Worm (Caenorhabditis elegans) whole organism, young adult: ENCODE results near the gene nhr-53.

Experiments
- B0035.1 ChIP-seq: sonication (generic microtip); optimal IDR thresholded peaks from 2 replicates; lab custom pipeline; 2016; ENCODE audit warnings: missing genetic modification characterization, mild to moderate bottlenecking, missing compliant biosample characterization, missing genotype, missing genetic modification reagents
- B0261.1 ChIP-seq: sonication (generic microtip); optimal IDR thresholded peaks from 2 replicates; lab custom pipeline; 2016; ENCODE audit warnings: mild to moderate bottlenecking, missing genetic modification characterization, moderate library complexity, missing compliant biosample characterization
- B0336.3 ChIP-seq: fragments of 200-800 bp; sonication (Bioruptor generic); IDR thresholded peaks from 2 replicates; pipeline ENCODE4 v1.3.6; 2022; ENCODE audit warnings: missing genetic modification characterization, missing compliant biosample characterization
- F10E7.11 ChIP-seq: sonication (generic microtip); optimal IDR thresholded peaks from 2 replicates; lab custom pipeline; 2017; ENCODE audit warnings: mild to moderate bottlenecking, missing genetic modification characterization, moderate library complexity, missing compliant biosample characterization
- F39B2.1 ChIP-seq: fragments of 200-800 bp; sonication (Bioruptor generic); IDR thresholded peaks from 2 replicates; pipeline ENCODE4 v1.3.6; 2022; ENCODE audit warnings: missing genetic modification reagents, missing genetic modification characterization, missing compliant biosample characterization
- T26A5.8 ChIP-seq: sonication (generic microtip); optimal IDR thresholded peaks from 2 replicates; lab custom pipeline; 2016; ENCODE audit warnings: missing genetic modification characterization, missing compliant biosample characterization
- Y53F4B.3 ChIP-seq: fragments of 200-800 bp; sonication (Bioruptor generic); IDR thresholded peaks from 2 replicates; pipeline ENCODE4 v1.3.6; 2022; ENCODE audit warnings: missing genetic modification reagents, missing genetic modification characterization, missing compliant biosample characterization
- attf-3 ChIP-seq: fragments of 200-800 bp; sonication (Bioruptor generic); conservative IDR thresholded peaks from 2 replicates; pipeline ENCODE4 v1.3.6; 2022; ENCODE audit warnings: missing genetic modification reagents, missing genetic modification characterization, missing compliant biosample characterization
- attf-6 ChIP-seq: fragments of 200-800 bp; sonication (Bioruptor generic); IDR thresholded peaks from 2 replicates; pipeline ENCODE4 v1.3.6; 2022; ENCODE audit warnings: missing genetic modification reagents, missing genetic modification characterization, missing compliant biosample characterization
- cebp-1 ChIP-seq, 2 experiments: fragments of 200-800 bp in 1 of 2; sonication (Bioruptor generic) in 1 of 2; sonication (generic microtip) in 1 of 2; IDR thresholded peaks in 1 of 2; optimal IDR thresholded peaks in 1 of 2; 2 replicates each; pipeline versions ENCODE4 v1.3.6 to Lab custom; 2017 to 2022; ENCODE audit warnings: missing compliant biosample characterization in 2 of 2, missing genetic modification characterization in 2 of 2, mild to moderate bottlenecking in 1 of 2, missing genetic modification reagents in 1 of 2, moderate library complexity in 1 of 2
- die-1 ChIP-seq: sonication (generic microtip); optimal IDR thresholded peaks from 2 replicates; lab custom pipeline; 2016; ENCODE audit warnings: missing genotype, mild to moderate bottlenecking, missing genetic modification characterization, missing compliant biosample characterization
- dox-1 ChIP-seq: fragments of 200-800 bp; sonication (Bioruptor generic); IDR thresholded peaks from 2 replicates; pipeline ENCODE4 v1.3.6; 2022; ENCODE audit warnings: missing genetic modification reagents, missing genetic modification characterization, missing compliant biosample characterization
- dpff-1 ChIP-seq: sonication (generic microtip); optimal IDR thresholded peaks from 2 replicates; lab custom pipeline; 2017; ENCODE audit warnings: mild to moderate bottlenecking, missing genetic modification characterization, missing compliant biosample characterization
- dpl-1 ChIP-seq: fragments of 150-350 bp; optimal IDR thresholded peaks from 2 replicates; lab custom pipeline; 2014; ENCODE audit warnings: missing biosample characterization, missing genetic modification reagents, missing genetic modification characterization
- egl-44 ChIP-seq: fragments of 200-800 bp; sonication (Bioruptor generic); IDR thresholded peaks from 2 replicates; pipeline ENCODE4 v1.3.6; 2022; ENCODE audit warnings: missing genetic modification reagents, missing genetic modification characterization, missing compliant biosample characterization
- egrh-3 ChIP-seq: fragments of 200-800 bp; sonication (Bioruptor generic); IDR thresholded peaks from 2 replicates; pipeline ENCODE4 v1.3.6; 2022; ENCODE audit warnings: missing genetic modification reagents, missing genetic modification characterization, missing compliant biosample characterization
- ekl-4 ChIP-seq: fragments of 200-800 bp; sonication (Bioruptor generic); IDR thresholded peaks from 2 replicates; pipeline ENCODE4 v1.3.6; 2022; ENCODE audit warnings: missing genetic modification reagents, missing genetic modification characterization, missing compliant biosample characterization
- fkh-3 ChIP-seq: sonication (generic microtip); optimal IDR thresholded peaks from 2 replicates; lab custom pipeline; 2016; ENCODE audit warnings: mild to moderate bottlenecking, missing genetic modification characterization, missing compliant biosample characterization
- him-1 ChIP-seq: sonication (generic microtip); optimal IDR thresholded peaks from 2 replicates; lab custom pipeline; 2016; ENCODE audit warnings: missing genotype, missing genetic modification reagents, missing genetic modification characterization, missing compliant biosample characterization
- hlh-26 ChIP-seq: fragments of 200-800 bp; sonication (Bioruptor generic); conservative IDR thresholded peaks from 2 replicates; pipeline ENCODE4 v1.3.6; 2022; ENCODE audit warnings: missing genetic modification reagents, missing genetic modification characterization, missing compliant biosample characterization
- hsf-1 ChIP-seq: fragments of 200-800 bp; sonication (Bioruptor generic); IDR thresholded peaks from 2 replicates; pipeline ENCODE4 v1.3.6; 2022; ENCODE audit warnings: missing genetic modification reagents, missing genetic modification characterization, missing compliant biosample characterization
- lin-54 ChIP-seq: fragments of 200-800 bp; sonication (Bioruptor generic); optimal IDR thresholded peaks from 2 replicates; lab custom pipeline; 2018; ENCODE audit warnings: mild to moderate bottlenecking, missing genetic modification characterization, missing compliant biosample characterization
- lsy-27 ChIP-seq: sonication (generic microtip); optimal IDR thresholded peaks from 2 replicates; lab custom pipeline; 2017; ENCODE audit warnings: missing genetic modification characterization, mild to moderate bottlenecking, missing compliant biosample characterization, antibody characterized with exemption, missing genotype, borderline replicate concordance; ENCODE audit not compliant: insufficient read depth
- madf-6 ChIP-seq: fragments of 200-800 bp; sonication (Bioruptor generic); IDR thresholded peaks from 2 replicates; pipeline ENCODE4 v1.3.6; 2022; ENCODE audit warnings: missing genetic modification reagents, missing genetic modification characterization, missing compliant biosample characterization
- madf-8 ChIP-seq: fragments of 200-800 bp; sonication (Bioruptor generic); conservative IDR thresholded peaks from 2 replicates; pipeline ENCODE4 v1.3.6; 2022; ENCODE audit warnings: missing genetic modification reagents, missing genetic modification characterization, missing compliant biosample characterization
- mel-28 ChIP-seq: sonication (generic microtip); optimal IDR thresholded peaks from 2 replicates; lab custom pipeline; 2016; ENCODE audit warnings: borderline replicate concordance, mild to moderate bottlenecking, missing genetic modification characterization, missing compliant biosample characterization
- mxl-1 ChIP-seq: sonication (generic microtip); optimal IDR thresholded peaks from 2 replicates; lab custom pipeline; 2016; ENCODE audit warnings: missing genetic modification characterization, missing compliant biosample characterization
- nfya-2 ChIP-seq: fragments of 200-800 bp; sonication (Bioruptor generic); IDR thresholded peaks from 2 replicates; pipeline ENCODE4 v1.3.6; 2022; ENCODE audit warnings: missing genetic modification reagents, missing genetic modification characterization, missing compliant biosample characterization
- nfyb-1 ChIP-seq: fragments of 200-800 bp; sonication (Bioruptor generic); IDR thresholded peaks from 2 replicates; pipeline ENCODE4 v1.3.6; 2022; ENCODE audit warnings: missing genetic modification reagents, missing genetic modification characterization, missing compliant biosample characterization
- nhr-27 ChIP-seq: fragments of 200-800 bp; sonication (Bioruptor generic); optimal IDR thresholded peaks from 2 replicates; lab custom pipeline; 2018; ENCODE audit warnings: mild to moderate bottlenecking, missing genetic modification characterization, moderate library complexity, missing compliant biosample characterization
- nhr-80 ChIP-seq: sonication (generic microtip); optimal IDR thresholded peaks from 2 replicates; lab custom pipeline; 2016; ENCODE audit warnings: missing genetic modification characterization, missing compliant biosample characterization
- pha-4 ChIP-seq: fragments of 150-350 bp; sonication (generic microtip); optimal IDR thresholded peaks from 2 replicates; lab custom pipeline; 2014; ENCODE audit warnings: missing biosample characterization, missing genetic modification reagents, missing genetic modification characterization
- rcor-1 ChIP-seq: fragments of 200-800 bp; sonication (Bioruptor generic); IDR thresholded peaks from 2 replicates; pipeline ENCODE4 v1.3.6; 2022; ENCODE audit warnings: missing genetic modification reagents, missing genetic modification characterization, missing compliant biosample characterization
- rpc-1 ChIP-seq, 2 experiments: fragments of 150-350 bp in 1 of 2; sonication (generic microtip) in 1 of 2; optimal IDR thresholded peaks; 2 replicates each; lab custom pipeline; 2014 to 2018; ENCODE audit warnings: missing biosample characterization in 1 of 2, missing genetic modification characterization in 1 of 2, missing genetic modification reagents in 1 of 2, missing genotype in 1 of 2
- snpc-1.1 ChIP-seq: sonication (generic microtip); optimal IDR thresholded peaks from 2 replicates; lab custom pipeline; 2017; ENCODE audit warnings: missing genetic modification characterization, mild to moderate bottlenecking, missing compliant biosample characterization, antibody characterized with exemption, moderate library complexity, missing genotype, missing genetic modification reagents; ENCODE audit not compliant: insufficient read depth
- snpc-3.4 ChIP-seq: sonication (generic microtip); optimal IDR thresholded peaks from 2 replicates; lab custom pipeline; 2017; ENCODE audit warnings: missing genetic modification characterization, mild to moderate bottlenecking, missing compliant biosample characterization, antibody characterized with exemption, moderate library complexity, missing genotype, missing genetic modification reagents
- tbx-9 ChIP-seq: sonication (generic microtip); optimal IDR thresholded peaks from 2 replicates; lab custom pipeline; 2016; ENCODE audit warnings: borderline replicate concordance, missing genetic modification characterization, inconsistent platforms, missing compliant biosample characterization
- unc-130 ChIP-seq: sonication (generic microtip); optimal IDR thresholded peaks from 2 replicates; lab custom pipeline; 2016; ENCODE audit warnings: missing genetic modification reagents, missing genetic modification characterization, missing compliant biosample characterization
- zim-3 ChIP-seq: sonication (generic microtip); optimal IDR thresholded peaks from 2 replicates; lab custom pipeline; 2017; ENCODE audit warnings: mild to moderate bottlenecking, missing genetic modification characterization, moderate library complexity, missing compliant biosample characterization
- ztf-18 ChIP-seq: sonication (generic microtip); optimal IDR thresholded peaks from 2 replicates; lab custom pipeline; 2016; ENCODE audit warnings: missing genotype, mild to moderate bottlenecking, missing genetic modification characterization, missing compliant biosample characterization
- ztf-26 ChIP-seq: sonication (generic microtip); optimal IDR thresholded peaks from 2 replicates; lab custom pipeline; 2017; ENCODE audit warnings: missing genetic modification characterization, missing compliant biosample characterization
- ztf-6 ChIP-seq: fragments of 200-800 bp; sonication (Bioruptor generic); IDR thresholded peaks from 2 replicates; pipeline ENCODE4 v1.3.6; 2022; ENCODE audit warnings: missing genetic modification reagents, missing genetic modification characterization, missing compliant biosample characterization

The nhr-53 gene

DNA sequence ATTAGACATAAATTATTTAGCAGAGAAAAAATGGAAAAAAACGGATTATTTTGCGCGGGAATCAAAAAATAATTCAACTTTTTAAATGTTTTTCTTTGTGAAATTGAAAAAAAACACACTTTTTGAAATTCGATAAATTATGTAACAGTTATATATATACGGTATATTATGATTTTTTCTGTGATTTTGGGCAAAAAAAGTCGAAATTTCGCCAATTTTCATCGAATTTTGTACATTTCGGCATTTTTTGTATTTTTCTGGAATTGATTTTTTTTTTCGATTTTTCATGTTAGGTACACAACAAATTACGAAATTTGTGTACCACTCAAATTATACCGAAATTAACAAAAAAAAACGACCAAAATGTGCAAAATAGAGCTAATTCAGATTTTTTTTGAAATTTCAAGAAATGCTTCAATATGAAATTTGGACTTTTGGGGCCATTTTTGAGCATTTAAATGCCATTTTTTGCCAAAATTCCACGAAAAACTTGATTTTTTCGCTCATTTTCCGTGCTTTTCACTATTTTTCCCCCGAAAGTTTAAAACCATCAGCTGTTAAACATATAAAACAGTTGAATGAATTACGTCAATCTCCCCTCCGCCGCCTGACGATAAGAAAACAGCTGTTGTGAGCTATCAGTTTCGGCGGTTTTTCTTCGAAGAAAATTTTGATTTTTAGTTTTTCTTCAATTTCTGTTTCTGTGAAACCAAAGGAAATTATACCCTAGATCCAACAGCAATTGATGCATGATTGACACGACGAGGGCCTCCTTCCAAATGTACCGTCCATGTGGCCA is 43.7 kb downstream of the nhr-53 start:
- TF ChIP-seq mel-28 (tag; lab: Kevin White, UChicago), result no peak
- TF ChIP-seq nhr-80, result peak; percentile 3
- TF ChIP-seq, all 124 proteins: peak for 1

ce11 chrV:15654124-15654523 is 48.0 kb downstream of the nhr-53 start, which contains the start of gene F53E4.2:
Gene F53E4.2 (plus strand): TSS chrV:15654424.
- TF ChIP-seq nhr-27 (tag; lab: Kevin White, UChicago) (no peak), ztf-6 (GFP tag; lab: Robert Waterston, UW) (no peak), B0035.1 (tag; lab: Kevin White, UChicago) (no peak), zim-3 (tag; lab: Kevin White, UChicago) (no peak), dpff-1 (tag; lab: Kevin White, UChicago) (no peak), nfyb-1 (GFP tag; lab: Robert Waterston, UW) (no peak), egrh-3 (GFP tag; lab: Robert Waterston, UW) (no peak), lsy-27 (tag; lab: Kevin White, UChicago) (no peak), F39B2.1 (GFP tag; lab: Robert Waterston, UW) (no peak), mxl-1 (no peak), madf-6 (GFP tag; lab: Robert Waterston, UW) (no peak), dox-1 (GFP tag; lab: Robert Waterston, UW) (no peak), pha-4 (tag; lab: Kevin White, UChicago) (no peak)

DNA sequence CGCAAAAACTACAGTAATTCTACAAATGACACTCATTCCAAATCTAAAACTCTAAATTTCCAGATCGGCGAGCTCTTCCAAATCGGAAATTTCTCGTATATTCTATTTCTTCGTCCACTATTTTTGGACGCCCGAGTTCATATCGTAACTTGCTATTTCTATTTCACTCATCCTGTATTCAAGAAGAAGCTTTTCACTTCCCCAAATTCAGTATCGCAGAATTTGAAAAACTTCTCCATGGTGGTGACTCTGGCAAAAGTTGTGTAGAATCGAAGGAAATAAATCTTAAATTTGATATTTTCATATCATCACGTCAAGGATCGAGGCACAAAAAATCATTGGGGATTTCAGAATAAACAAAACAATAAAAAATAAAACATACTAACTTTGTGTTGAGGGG is 50.0 kb downstream of the nhr-53 start:
- 0 out of 2 replicates have a peak, but pooled peaks have one; percentile 15 for TF ChIP-seq attf-6 (GFP tag; lab: Robert Waterston, UW)
- TF ChIP-seq snpc-1.1 (tag; lab: Kevin White, UChicago), result no peak
- no peak for TF ChIP-seq nfya-2 (GFP tag; lab: Robert Waterston, UW)
- no peak for TF ChIP-seq snpc-3.4 (tag; lab: Kevin White, UChicago)
- TF ChIP-seq him-1 (tag; lab: Kevin White, UChicago), result no peak
- no peak for TF ChIP-seq madf-8 (GFP tag; lab: Robert Waterston, UW)
- TF ChIP-seq T26A5.8 (tag; lab: Kevin White, UChicago), result no peak
- TF ChIP-seq cebp-1 (GFP tag; IDR thresholded peaks at IDR 0.05; lab: Robert Waterston, UW), result no peak
- TF ChIP-seq cebp-1 (tag; optimal IDR thresholded peaks at IDR 0.05; lab: Kevin White, UChicago), result peak; percentile 42
- TF ChIP-seq B0336.3 (GFP tag; lab: Robert Waterston, UW), result no peak
- no peak for TF ChIP-seq unc-130 (GFP tag; lab: Kevin White, UChicago)
- TF ChIP-seq dpl-1 (GFP tag; lab: Kevin White, UChicago), result no peak
- TF ChIP-seq F10E7.11 (tag; lab: Kevin White, UChicago), result no peak
- TF ChIP-seq egl-44 (GFP tag; lab: Robert Waterston, UW), result no peak
- TF ChIP-seq ekl-4 (GFP tag; lab: Robert Waterston, UW), result peak; percentile 49; the same call in 1 of the 2 replicates
- TF ChIP-seq nfyb-1 (GFP tag; lab: Robert Waterston, UW), result no peak
- TF ChIP-seq lin-54 (GFP tag; lab: Kevin White, UChicago), result no peak
- no peak for TF ChIP-seq hsf-1 (GFP tag; lab: Robert Waterston, UW)
- no peak for TF ChIP-seq Y53F4B.3 (GFP tag; lab: Robert Waterston, UW)
- no peak for TF ChIP-seq rcor-1
- no peak for TF ChIP-seq die-1 (tag; lab: Kevin White, UChicago)
- TF ChIP-seq B0261.1, result no peak
- TF ChIP-seq tbx-9, result no peak
- TF ChIP-seq B0035.1 (tag; lab: Kevin White, UChicago), result no peak
- TF ChIP-seq hlh-26 (GFP tag; lab: Robert Waterston, UW), result no peak
- no peak for TF ChIP-seq madf-6 (GFP tag; lab: Robert Waterston, UW)
- TF ChIP-seq dox-1 (GFP tag; lab: Robert Waterston, UW), result no peak
- no peak for TF ChIP-seq F39B2.1 (GFP tag; lab: Robert Waterston, UW)
- TF ChIP-seq ztf-26, result no peak
- TF ChIP-seq fkh-3 (tag; lab: Kevin White, UChicago), result no peak
- TF ChIP-seq rpc-1 (optimal IDR thresholded peaks at IDR 0.05; lab: Kevin White, UChicago), result no peak
- no peak for TF ChIP-seq rpc-1 (tag; optimal IDR thresholded peaks at IDR 0.05; lab: Kevin White, UChicago)
- TF ChIP-seq ztf-18 (tag; lab: Kevin White, UChicago), result no peak
- 0 out of 2 replicates have a peak, but pooled peaks have one; percentile 27 for TF ChIP-seq attf-3 (GFP tag; lab: Robert Waterston, UW)
